Worm (Caenorhabditis elegans): ENCODE data around the gene col-40.

The col-40 gene

ce11 chrII:1140689-1141088, 33.9 kb upstream of the col-40 start, which contains the start of gene W09B6.4:
TSS of gene W09B6.4 (minus strand) at chrII:1140839.
- TF ChIP-seq hmg-4 (GFP tag; optimal IDR thresholded peaks at IDR 0.05) (no peak), ets-7 (tag; optimal IDR thresholded peaks at IDR 0.05) (no peak), ceh-13 (GFP tag; optimal IDR thresholded peaks at IDR 0.05) (no peak), ama-1 (optimal IDR thresholded peaks at IDR 0.05) (no peak), pes-1 (GFP tag; IDR thresholded peaks at IDR 0.05) (no peak), flt-1 (GFP tag; IDR thresholded peaks at IDR 0.05) (no peak), ceh-36 (tag; optimal IDR thresholded peaks at IDR 0.05) (no peak), sea-1 (GFP tag; conservative IDR thresholded peaks at IDR 0.05) (no peak), hnd-1 (tag; optimal IDR thresholded peaks at IDR 0.05) (no peak), F13C5.2 (tag; optimal IDR thresholded peaks at IDR 0.05) (no peak), tbx-37 (GFP tag; conservative IDR thresholded peaks at IDR 0.05) (no peak), tra-4 (tag; optimal IDR thresholded peaks at IDR 0.05) (no peak)

ce11 chrII:1138618-1139017, 31.9 kb upstream of the col-40 start:
- no peak for TF ChIP-seq ama-1 (optimal IDR thresholded peaks at IDR 0.05)
- no peak for TF ChIP-seq hnd-1 (tag; optimal IDR thresholded peaks at IDR 0.05)
- no peak for TF ChIP-seq B0310.2 (tag; optimal IDR thresholded peaks at IDR 0.05)
- no peak for TF ChIP-seq ceh-13 (GFP tag; optimal IDR thresholded peaks at IDR 0.05)
- no peak for TF ChIP-seq flt-1 (GFP tag; IDR thresholded peaks at IDR 0.05)
- no peak for TF ChIP-seq tbx-37 (GFP tag; conservative IDR thresholded peaks at IDR 0.05)
- TF ChIP-seq sea-1 (GFP tag; conservative IDR thresholded peaks at IDR 0.05), result no peak
- no peak for TF ChIP-seq pes-1 (GFP tag; IDR thresholded peaks at IDR 0.05)

- no peak for TF ChIP-seq B0310.2 (tag; optimal IDR thresholded peaks at IDR 0.05)
- no peak for TF ChIP-seq hmbx-1 (tag; optimal IDR thresholded peaks at IDR 0.05)
- TF ChIP-seq ets-7 (tag; optimal IDR thresholded peaks at IDR 0.05), result no peak
- TF ChIP-seq scrt-1 (GFP tag; IDR thresholded peaks at IDR 0.05), result no peak
- TF ChIP-seq sea-1 (GFP tag; conservative IDR thresholded peaks at IDR 0.05), result no peak
- no peak for TF ChIP-seq F13C5.2 (tag; optimal IDR thresholded peaks at IDR 0.05)
- TF ChIP-seq aly-1 (tag; optimal IDR thresholded peaks at IDR 0.05), result no peak
- no peak for TF ChIP-seq ceh-36 (tag; optimal IDR thresholded peaks at IDR 0.05)
- no peak for TF ChIP-seq flt-1 (GFP tag; IDR thresholded peaks at IDR 0.05)
- TF ChIP-seq hnd-1 (tag; optimal IDR thresholded peaks at IDR 0.05), result no peak
- TF ChIP-seq hmg-4 (GFP tag; optimal IDR thresholded peaks at IDR 0.05), result no peak
- TF ChIP-seq ceh-13 (GFP tag; optimal IDR thresholded peaks at IDR 0.05), result no peak
- no peak for TF ChIP-seq ama-1 (optimal IDR thresholded peaks at IDR 0.05)
- TF ChIP-seq tra-4 (tag; optimal IDR thresholded peaks at IDR 0.05), result no peak
These were observed 29.7 kb upstream of the col-40 start, which contains the start of gene pod-2 for ce11 chrII:1136485-1136884. TSS of gene pod-2 (plus strand) at chrII:1136785.

- peak; percentile 4 for TF ChIP-seq ets-7 (tag; optimal IDR thresholded peaks at IDR 0.05)
- TF ChIP-seq sea-1 (GFP tag; conservative IDR thresholded peaks at IDR 0.05), result 0 out of 2 replicates have a peak, but pooled peaks have one; percentile 9
- TF ChIP-seq pes-1 (GFP tag; IDR thresholded peaks at IDR 0.05), result peak; percentile 62; the same call in 1 of the 2 replicates
These were observed 27.7 kb upstream of the col-40 start for ce11 chrII:1134314-1135108.

- no peak for TF ChIP-seq F13C5.2 (tag; optimal IDR thresholded peaks at IDR 0.05)
- TF ChIP-seq flt-1 (GFP tag; IDR thresholded peaks at IDR 0.05), result no peak
- TF ChIP-seq hmbx-1 (tag; optimal IDR thresholded peaks at IDR 0.05), result no peak
- TF ChIP-seq tra-4 (tag; optimal IDR thresholded peaks at IDR 0.05), result no peak
- TF ChIP-seq tbx-37 (GFP tag; conservative IDR thresholded peaks at IDR 0.05), result no peak
- TF ChIP-seq pes-1 (GFP tag; IDR thresholded peaks at IDR 0.05), result no peak
- no peak for TF ChIP-seq B0310.2 (tag; optimal IDR thresholded peaks at IDR 0.05)
- no peak for TF ChIP-seq sea-1 (GFP tag; conservative IDR thresholded peaks at IDR 0.05)
- TF ChIP-seq tbx-11 (GFP tag; IDR thresholded peaks at IDR 0.05), result no peak
- no peak for TF ChIP-seq aly-1 (tag; optimal IDR thresholded peaks at IDR 0.05)
- no peak for TF ChIP-seq ceh-13 (GFP tag; optimal IDR thresholded peaks at IDR 0.05)
- TF ChIP-seq scrt-1 (GFP tag; IDR thresholded peaks at IDR 0.05), result no peak
- no peak for TF ChIP-seq ceh-36 (tag; optimal IDR thresholded peaks at IDR 0.05)
- no peak for TF ChIP-seq ets-7 (tag; optimal IDR thresholded peaks at IDR 0.05)
- TF ChIP-seq hmg-4 (GFP tag; optimal IDR thresholded peaks at IDR 0.05), result no peak
- no peak for TF ChIP-seq ama-1 (optimal IDR thresholded peaks at IDR 0.05)
These were observed 26.5 kb upstream of the col-40 start for ce11 chrII:1133295-1133694.

ce11 chrII:1132750-1133149, 26.0 kb upstream of the col-40 start:
- TF ChIP-seq ceh-36 (tag; optimal IDR thresholded peaks at IDR 0.05), result no peak
- TF ChIP-seq sea-1 (GFP tag; conservative IDR thresholded peaks at IDR 0.05), result no peak
- no peak for TF ChIP-seq hmbx-1 (tag; optimal IDR thresholded peaks at IDR 0.05)
- no peak for TF ChIP-seq tbx-11 (GFP tag; IDR thresholded peaks at IDR 0.05)
- TF ChIP-seq hnd-1 (tag; optimal IDR thresholded peaks at IDR 0.05), result no peak
- TF ChIP-seq ama-1 (optimal IDR thresholded peaks at IDR 0.05), result no peak
- TF ChIP-seq hmg-4 (GFP tag; optimal IDR thresholded peaks at IDR 0.05), result no peak
- TF ChIP-seq aly-1 (tag; optimal IDR thresholded peaks at IDR 0.05), result no peak
- TF ChIP-seq flt-1 (GFP tag; IDR thresholded peaks at IDR 0.05), result no peak

- TF ChIP-seq sea-1 (GFP tag; conservative IDR thresholded peaks at IDR 0.05) (no peak), ets-7 (tag; optimal IDR thresholded peaks at IDR 0.05) (no peak)
These were observed 25.1 kb upstream of the col-40 start for ce11 chrII:1131821-1132220.

- TF ChIP-seq aly-1 (tag; optimal IDR thresholded peaks at IDR 0.05), result no peak
- no peak for TF ChIP-seq F13C5.2 (tag; optimal IDR thresholded peaks at IDR 0.05)
- TF ChIP-seq hmg-4 (GFP tag; optimal IDR thresholded peaks at IDR 0.05), result no peak
- TF ChIP-seq sea-1 (GFP tag; conservative IDR thresholded peaks at IDR 0.05), result no peak
- no peak for TF ChIP-seq flt-1 (GFP tag; IDR thresholded peaks at IDR 0.05)
- no peak for TF ChIP-seq scrt-1 (GFP tag; IDR thresholded peaks at IDR 0.05)
- no peak for TF ChIP-seq tbx-37 (GFP tag; conservative IDR thresholded peaks at IDR 0.05)
- TF ChIP-seq pes-1 (GFP tag; IDR thresholded peaks at IDR 0.05), result no peak
These were observed 24.6 kb upstream of the col-40 start for ce11 chrII:1131367-1131766.

Measured in whole organism, early embryonic.